Worm (Caenorhabditis elegans): ENCODE data around the gene C26B9.1.

DNA sequence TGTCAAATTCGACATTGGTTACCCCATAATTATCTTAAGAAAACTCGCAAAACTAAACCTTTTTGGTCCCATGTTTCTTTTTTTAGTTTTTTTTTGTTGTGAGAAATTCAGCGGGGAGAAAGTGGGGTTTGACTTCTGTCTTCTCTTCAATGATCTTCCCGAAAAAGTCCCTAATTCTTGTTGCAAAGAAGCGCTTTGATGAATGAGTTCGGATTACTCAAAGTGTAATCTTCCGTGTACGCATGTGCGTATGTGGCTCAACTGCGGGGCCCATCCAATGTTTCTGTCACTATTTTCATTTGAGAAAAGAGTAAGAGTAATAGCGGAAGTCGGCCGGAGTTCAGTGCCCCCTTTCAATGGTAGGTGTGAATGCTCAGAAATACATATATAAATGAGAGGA is 33.2 kb upstream of the C26B9.1 start:
- TF ChIP-seq dao-5 (tag; optimal IDR thresholded peaks at IDR 0.05) (no peak), W03F9.2 (tag; optimal IDR thresholded peaks at IDR 0.05) (no peak)
